Worm (Caenorhabditis elegans): ENCODE data around the gene ZK470.1.

DNA sequence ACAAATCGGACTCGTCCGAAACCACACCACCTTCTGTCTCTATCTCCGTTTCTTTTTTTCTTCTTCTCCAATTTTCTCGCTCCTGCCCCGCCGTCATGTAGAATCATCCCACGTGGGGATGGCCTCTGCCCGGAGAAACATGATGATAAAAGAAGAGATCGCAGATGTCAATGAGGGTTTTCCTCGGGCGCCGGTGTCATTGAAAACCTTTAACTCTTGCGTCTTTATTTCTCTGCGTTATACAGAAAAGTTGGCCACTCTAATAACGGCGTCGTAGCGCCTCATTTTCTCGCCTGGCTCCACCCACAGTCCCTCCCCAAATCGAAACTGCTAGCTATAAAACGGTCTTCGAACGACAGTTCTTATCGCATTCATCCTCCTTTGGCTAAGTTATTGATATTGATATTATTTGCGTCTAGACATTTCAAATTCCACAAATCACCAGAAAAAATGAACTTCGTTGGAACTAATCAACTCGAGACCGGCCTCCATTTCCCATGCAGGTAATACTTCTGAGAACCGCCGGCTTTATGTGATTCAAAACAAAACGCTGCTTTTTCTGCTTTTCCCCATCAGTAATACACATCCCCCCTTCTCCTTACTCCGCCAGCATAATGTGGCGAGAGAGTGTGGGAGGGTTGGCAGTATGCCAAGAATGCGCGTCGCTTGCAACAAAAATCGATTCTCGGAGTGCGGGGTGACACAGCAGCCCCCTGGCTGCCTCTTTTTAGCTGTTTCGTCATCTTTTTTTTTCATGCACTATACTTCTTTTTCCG is 18.3 kb upstream of the ZK470.1 start:
- peak; percentile 68 for TF ChIP-seq chd-7 (tag; optimal IDR thresholded peaks at IDR 0.05)
- no peak for TF ChIP-seq pha-4 (tag; optimal IDR thresholded peaks at IDR 0.05)
- TF ChIP-seq ama-1 (optimal IDR thresholded peaks at IDR 0.05): no peak
- TF ChIP-seq ama-1 (GFP tag; optimal IDR thresholded peaks at IDR 0.05): no peak
- TF ChIP-seq ets-4 (GFP tag; optimal IDR thresholded peaks at IDR 0.05): no peak
- no peak for TF ChIP-seq snpc-4 (GFP tag; optimal IDR thresholded peaks at IDR 0.05)
- no peak for TF ChIP-seq snpc-4 (tag; optimal IDR thresholded peaks at IDR 0.05)

Data from whole organism, young adult.